Worm (Caenorhabditis elegans) whole organism, L4 larva: ENCODE results near the gene C16C8.12.

ENCODE experiments used
- aly-2 ChIP-seq: sonication (generic microtip); optimal IDR thresholded peaks from 2 replicates; lab custom pipeline; 2018; ENCODE audit warnings: missing biosample characterization, missing genetic modification characterization
- ceh-82 ChIP-seq: sonication (generic microtip); optimal IDR thresholded peaks from 2 replicates; lab custom pipeline; 2017; ENCODE audit warnings: missing biosample characterization, missing genetic modification characterization
- dve-1 ChIP-seq: sonication (generic microtip); optimal IDR thresholded peaks from 2 replicates; lab custom pipeline; 2017; ENCODE audit warnings: antibody characterized with exemption, mild to moderate bottlenecking, missing genetic modification characterization, missing compliant biosample characterization; ENCODE audit not compliant: insufficient read depth
- lin-39 ChIP-seq: fragments of 150-350 bp; optimal IDR thresholded peaks from 2 replicates; lab custom pipeline; 2014; ENCODE audit warnings: missing biosample characterization, missing genetic modification reagents, missing genetic modification characterization
- nhr-11 ChIP-seq: fragments of 150-350 bp; optimal IDR thresholded peaks from 2 replicates; lab custom pipeline; 2014; ENCODE audit warnings: missing biosample characterization, missing genetic modification characterization
- nhr-237 ChIP-seq: sonication (generic microtip); optimal IDR thresholded peaks from 2 replicates; lab custom pipeline; 2017; ENCODE audit warnings: missing biosample characterization, missing genetic modification characterization
- snpc-4 ChIP-seq: fragments of 150-350 bp; optimal IDR thresholded peaks from 2 replicates; lab custom pipeline; 2014; ENCODE audit warnings: missing biosample characterization, missing genetic modification characterization
- unc-130 ChIP-seq: sonication (generic microtip); optimal IDR thresholded peaks from 2 replicates; lab custom pipeline; 2016; ENCODE audit warnings: missing genetic modification reagents, missing genetic modification characterization, missing compliant biosample characterization
- unc-39 ChIP-seq: sonication (generic microtip); optimal IDR thresholded peaks from 2 replicates; lab custom pipeline; 2017; ENCODE audit warnings: missing biosample characterization, missing genetic modification characterization

- no peak for TF ChIP-seq ceh-82 (tag; lab: Kevin White, UChicago)
- TF ChIP-seq nhr-11: no peak
- no peak for TF ChIP-seq aly-2 (tag; lab: Kevin White, UChicago)
- TF ChIP-seq nhr-237 (tag; lab: Kevin White, UChicago): no peak
- no peak for TF ChIP-seq unc-39
- TF ChIP-seq lin-39 (tag; lab: Kevin White, UChicago): no peak
- TF ChIP-seq unc-130 (GFP tag; lab: Kevin White, UChicago): no peak
- TF ChIP-seq dve-1: no peak
- no peak for TF ChIP-seq snpc-4 (tag; lab: Kevin White, UChicago)
Measured at ce11 chrII:3429400-3429799, 23.1 kb upstream of the C16C8.12 start, which contains the start of gene C16C8.18.
